Fruit fly (Drosophila melanogaster) Kc167 (cell line): ENCODE measurements around the gene Jon99Ciii.

Source experiments
- Myc ChIP-seq: fragments of >200 bp; optimal IDR thresholded peaks from 2 replicates; lab custom pipeline; 2017; ENCODE audit warnings: missing external identifiers
- h ChIP-seq: fragments of >200 bp; optimal IDR thresholded peaks from 3 replicates; lab custom pipeline; 2018; ENCODE audit warnings: missing external identifiers

DNA sequence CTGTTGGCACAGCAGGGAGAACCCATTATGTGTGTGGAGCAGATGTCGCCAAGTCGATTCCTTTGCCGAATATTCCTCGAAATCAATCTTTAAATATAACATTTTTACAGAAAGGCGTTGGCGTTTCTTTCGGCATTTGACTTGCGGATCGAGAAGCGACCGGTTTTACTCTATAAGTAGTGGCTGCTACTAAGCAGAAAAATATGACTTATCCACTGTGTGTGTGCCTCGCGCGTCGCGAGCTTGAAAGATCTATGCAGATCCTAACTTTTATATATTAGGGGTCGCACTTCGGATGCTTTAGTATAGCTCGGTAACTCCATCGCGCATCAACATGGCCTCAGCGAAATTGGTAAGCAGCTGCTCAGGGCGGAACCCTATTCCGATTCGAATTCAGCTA, 16.9 kb upstream of the Jon99Ciii start, which contains the start of gene CG15515:
- no peak for TF ChIP-seq Myc (lab: Kevin White, UChicago)
- TF ChIP-seq h (lab: Kevin White, UChicago): no peak
